Fruit fly (Drosophila melanogaster) whole organism, embryonic: ENCODE data around the gene Hip14.
A peak's percentile ranks its signal among the peaks of the same experiment; 100 is the strongest.

Experiments used
- Bdp1 ChIP-seq: fragments of 200-800 bp; sonication (Bioruptor generic); optimal IDR thresholded peaks from 3 replicates; lab custom pipeline; 2016; ENCODE audit warnings: missing biosample characterization, missing genetic modification characterization
- Bgb ChIP-seq: fragments of 200-800 bp; sonication (Bioruptor generic); IDR thresholded peaks from 2 replicates; pipeline ENCODE4 v1.3.6; 2022; ENCODE audit warnings: missing biosample characterization, missing genetic modification characterization; ENCODE audit not compliant: partially characterized antibody
- CG10979 ChIP-seq: fragments of 200-800 bp; sonication (Bioruptor generic); optimal IDR thresholded peaks from 2 replicates; lab custom pipeline; 2018; ENCODE audit warnings: missing biosample characterization, mild to moderate bottlenecking, missing genetic modification characterization, moderate library complexity
- CG11456 ChIP-seq: fragments of 200-800 bp; sonication (Bioruptor generic); IDR thresholded peaks from 3 replicates; pipeline ENCODE4 v1.3.6; 2022; ENCODE audit warnings: missing biosample characterization, missing genetic modification characterization
- CG1233 ChIP-seq: fragments of 200-800 bp; sonication (Bioruptor generic); optimal IDR thresholded peaks from 4 replicates; lab custom pipeline; 2018; ENCODE audit warnings: missing biosample characterization, mild to moderate bottlenecking, missing genetic modification characterization
- CG13287 ChIP-seq: fragments of 200-800 bp; sonication (Bioruptor generic); IDR thresholded peaks from 2 replicates; pipeline ENCODE4 v1.3.6; 2022; ENCODE audit warnings: missing biosample characterization, missing genetic modification characterization; ENCODE audit not compliant: partially characterized antibody
- CG16779 ChIP-seq: fragments of 200-800 bp; sonication (Bioruptor generic); IDR thresholded peaks from 2 replicates; pipeline ENCODE4 v1.3.6; 2022; ENCODE audit warnings: missing biosample characterization, missing genetic modification characterization
- CG16863 ChIP-seq: fragments of 200-800 bp; sonication (Bioruptor generic); optimal IDR thresholded peaks from 3 replicates; lab custom pipeline; 2016; ENCODE audit warnings: missing biosample characterization, missing genetic modification characterization
- CG17612 ChIP-seq: fragments of 200-800 bp; sonication (Bioruptor generic); IDR thresholded peaks from 2 replicates; pipeline ENCODE4 v1.3.6; 2022; ENCODE audit warnings: missing biosample characterization, missing genetic modification characterization
- CG2678 ChIP-seq: fragments of 200-800 bp; sonication (Bioruptor generic); optimal IDR thresholded peaks from 3 replicates; lab custom pipeline; 2019; ENCODE audit warnings: missing biosample characterization, mild to moderate bottlenecking, missing genetic modification characterization, moderate library complexity
- CG30403 ChIP-seq: fragments of 200-800 bp; sonication (Bioruptor generic); optimal IDR thresholded peaks from 3 replicates; lab custom pipeline; 2016; ENCODE audit warnings: missing biosample characterization, missing genetic modification characterization
- CG31224 ChIP-seq: fragments of 200-800 bp; sonication (Bioruptor generic); IDR thresholded peaks from 2 replicates; pipeline ENCODE4 v1.3.6; 2022; ENCODE audit warnings: missing biosample characterization, missing genetic modification characterization
- CG3281 ChIP-seq: fragments of 200-800 bp; sonication (Bioruptor generic); optimal IDR thresholded peaks from 3 replicates; lab custom pipeline; 2017; ENCODE audit warnings: missing biosample characterization, mild to moderate bottlenecking, missing genetic modification characterization
- CG5180 ChIP-seq: fragments of 200-800 bp; sonication (Bioruptor generic); optimal IDR thresholded peaks from 3 replicates; lab custom pipeline; 2017; ENCODE audit warnings: missing biosample characterization, missing genetic modification characterization, mild to moderate bottlenecking, moderate library complexity, missing genetic modification reagents
- CG6654 ChIP-seq: fragments of 200-800 bp; sonication (Bioruptor generic); optimal IDR thresholded peaks from 2 replicates; lab custom pipeline; 2017; ENCODE audit warnings: missing biosample characterization, mild to moderate bottlenecking, missing genetic modification characterization
- CG8388 ChIP-seq: fragments of 200-800 bp; sonication (Bioruptor generic); optimal IDR thresholded peaks from 2 replicates; lab custom pipeline; 2019; ENCODE audit warnings: missing biosample characterization, mild to moderate bottlenecking, missing genetic modification characterization, moderate library complexity
- CG9817 ChIP-seq: fragments of 200-800 bp; sonication (Bioruptor generic); optimal IDR thresholded peaks from 2 replicates; lab custom pipeline; 2018; ENCODE audit warnings: missing biosample characterization, mild to moderate bottlenecking, missing genetic modification characterization, moderate library complexity
- CoRest ChIP-seq: fragments of 200-800 bp; sonication (Bioruptor generic); optimal IDR thresholded peaks from 3 replicates; lab custom pipeline; 2018; ENCODE audit warnings: missing biosample characterization, mild to moderate bottlenecking, missing genetic modification characterization, moderate library complexity
- CrebB ChIP-seq: fragments of 200-800 bp; sonication (Bioruptor generic); optimal IDR thresholded peaks from 3 replicates; lab custom pipeline; 2018; ENCODE audit warnings: missing biosample characterization, mild to moderate bottlenecking, missing genetic modification characterization
- D19A ChIP-seq: fragments of 200-800 bp; optimal IDR thresholded peaks from 3 replicates; lab custom pipeline; 2019; ENCODE audit warnings: missing biosample characterization, mild to moderate bottlenecking, missing genetic modification characterization, moderate library complexity
- Deaf1 ChIP-seq: fragments of 200-800 bp; optimal IDR thresholded peaks from 3 replicates; lab custom pipeline; 2019; ENCODE audit warnings: missing biosample characterization, mild to moderate bottlenecking, missing genetic modification characterization, moderate library complexity
- Dfd ChIP-seq, 2 experiments: fragments of >200 bp; optimal IDR thresholded peaks; 2 replicates each; lab custom pipeline; 2017; ENCODE audit warnings: missing biosample characterization in 2 of 2, missing genetic modification characterization in 2 of 2
- Doc2 ChIP-seq: fragments of 200-800 bp; sonication (Bioruptor generic); IDR thresholded peaks from 2 replicates; pipeline ENCODE4 v1.3.6; 2022; ENCODE audit warnings: missing biosample characterization, missing genetic modification characterization
- Doc3 ChIP-seq: fragments of 200-800 bp; sonication (Bioruptor generic); IDR thresholded peaks from 3 replicates; pipeline ENCODE4 v1.3.6; 2022; ENCODE audit warnings: missing biosample characterization, missing genetic modification characterization; ENCODE audit not compliant: partially characterized antibody
- NK7.1 ChIP-seq: fragments of 200-800 bp; sonication (Bioruptor generic); optimal IDR thresholded peaks from 3 replicates; lab custom pipeline; 2016; ENCODE audit warnings: missing biosample characterization, missing genetic modification characterization
- Oli ChIP-seq: fragments of 200-800 bp; sonication (Bioruptor generic); optimal IDR thresholded peaks from 2 replicates; lab custom pipeline; 2018; ENCODE audit warnings: missing biosample characterization, mild to moderate bottlenecking, missing genetic modification characterization, moderate library complexity
- Optix ChIP-seq: fragments of 200-800 bp; sonication (Bioruptor generic); IDR thresholded peaks from 3 replicates; pipeline ENCODE4 v1.3.6; 2022; ENCODE audit warnings: missing biosample characterization, missing genetic modification characterization
- Rfx ChIP-seq: fragments of 200-800 bp; sonication (Bioruptor generic); IDR thresholded peaks from 2 replicates; pipeline ENCODE4 v1.3.6; 2022; ENCODE audit warnings: missing biosample characterization, missing genetic modification characterization
- Six4 ChIP-seq: fragments of 200-800 bp; sonication (Bioruptor generic); optimal IDR thresholded peaks from 2 replicates; lab custom pipeline; 2016; ENCODE audit warnings: missing biosample characterization, missing genetic modification characterization
- abd-A ChIP-seq: fragments of 200-800 bp; sonication (Bioruptor generic); optimal IDR thresholded peaks from 3 replicates; lab custom pipeline; 2019; ENCODE audit warnings: missing biosample characterization, mild to moderate bottlenecking, missing genetic modification characterization, moderate library complexity
- ato ChIP-seq: fragments of 200-800 bp; sonication (Bioruptor generic); IDR thresholded peaks from 2 replicates; pipeline ENCODE4 v1.3.6; 2022; ENCODE audit warnings: missing biosample characterization, missing genetic modification characterization; ENCODE audit not compliant: partially characterized antibody
- az2 ChIP-seq: fragments of 200-800 bp; sonication (Bioruptor generic); optimal IDR thresholded peaks from 3 replicates; lab custom pipeline; 2016; ENCODE audit warnings: missing biosample characterization, missing genetic modification characterization
- cato ChIP-seq: fragments of 200-800 bp; sonication (Bioruptor generic); optimal IDR thresholded peaks from 2 replicates; lab custom pipeline; 2016; ENCODE audit warnings: missing biosample characterization, missing genetic modification characterization, borderline replicate concordance
- cg ChIP-seq: fragments of 200-800 bp; sonication (Bioruptor generic); optimal IDR thresholded peaks from 3 replicates; lab custom pipeline; 2019; ENCODE audit warnings: missing biosample characterization, mild to moderate bottlenecking, missing genetic modification characterization, moderate library complexity
- chn ChIP-seq: fragments of 200-800 bp; sonication (Bioruptor generic); optimal IDR thresholded peaks from 2 replicates; lab custom pipeline; 2016; ENCODE audit warnings: missing biosample characterization, missing genetic modification characterization
- crc ChIP-seq: fragments of 200-800 bp; sonication (Bioruptor generic); optimal IDR thresholded peaks from 2 replicates; lab custom pipeline; 2016; ENCODE audit warnings: missing biosample characterization, missing genetic modification characterization
- danr ChIP-seq: fragments of 200-800 bp; sonication (Bioruptor generic); IDR thresholded peaks from 2 replicates; pipeline ENCODE4 v1.3.6; 2022; ENCODE audit warnings: missing biosample characterization, missing genetic modification characterization
- gro ChIP-seq: fragments of 200-800 bp; sonication (Bioruptor generic); optimal IDR thresholded peaks from 2 replicates; lab custom pipeline; 2016; ENCODE audit warnings: missing biosample characterization, missing genetic modification characterization
- insv ChIP-seq, 2 experiments: fragments of 200-800 bp; sonication (Bioruptor generic); optimal IDR thresholded peaks; 3 replicates each; lab custom pipeline; 2016 to 2018; ENCODE audit warnings: missing biosample characterization in 2 of 2, missing genetic modification characterization in 2 of 2
- jing ChIP-seq: fragments of 200-800 bp; sonication (Bioruptor generic); optimal IDR thresholded peaks from 2 replicates; lab custom pipeline; 2018; ENCODE audit warnings: missing biosample characterization, mild to moderate bottlenecking, missing genetic modification characterization
- ken ChIP-seq: fragments of 200-800 bp; sonication (Bioruptor generic); IDR thresholded peaks from 3 replicates; pipeline ENCODE4 v1.3.6; 2022; ENCODE audit warnings: missing biosample characterization, missing genetic modification characterization
- nerfin-2 ChIP-seq: fragments of 200-800 bp; sonication (Bioruptor generic); IDR thresholded peaks from 2 replicates; pipeline ENCODE4 v1.3.6; 2022; ENCODE audit warnings: missing biosample characterization, missing genetic modification characterization; ENCODE audit not compliant: partially characterized antibody
- p53 ChIP-seq: fragments of 200-800 bp; sonication (Bioruptor generic); optimal IDR thresholded peaks from 2 replicates; lab custom pipeline; 2016; ENCODE audit warnings: missing biosample characterization, missing genetic modification characterization
- pb ChIP-seq: fragments of 200-800 bp; sonication (Bioruptor generic); optimal IDR thresholded peaks from 3 replicates; lab custom pipeline; 2016; ENCODE audit warnings: missing biosample characterization, missing genetic modification characterization
- peb ChIP-seq: fragments of 200-800 bp; sonication (Bioruptor generic); IDR thresholded peaks from 2 replicates; pipeline ENCODE4 v1.3.6; 2022; ENCODE audit warnings: missing biosample characterization, missing genetic modification characterization
- pho ChIP-seq: fragments of 200-800 bp; sonication (Bioruptor generic); optimal IDR thresholded peaks from 2 replicates; lab custom pipeline; 2016; ENCODE audit warnings: missing biosample characterization, missing genetic modification characterization
- sima ChIP-seq: fragments of 200-800 bp; sonication (Bioruptor generic); optimal IDR thresholded peaks from 2 replicates; lab custom pipeline; 2016; ENCODE audit warnings: missing biosample characterization, missing genetic modification characterization
- sr ChIP-seq: fragments of 200-800 bp; sonication (Bioruptor generic); IDR thresholded peaks from 3 replicates; pipeline ENCODE4 v1.3.6; 2022; ENCODE audit warnings: missing biosample characterization, missing genetic modification characterization
- ttk ChIP-seq: fragments of 200-800 bp; sonication (Bioruptor generic); IDR thresholded peaks from 2 replicates; pipeline ENCODE4 v2.1.2; 2022; ENCODE audit warnings: missing biosample characterization, missing genetic modification characterization
- vnd ChIP-seq: fragments of 200-800 bp; sonication (Bioruptor generic); IDR thresholded peaks from 3 replicates; pipeline ENCODE4 v1.3.6; 2022; ENCODE audit warnings: missing biosample characterization, missing genetic modification characterization; ENCODE audit not compliant: partially characterized antibody

Hip14 gene

DNA sequence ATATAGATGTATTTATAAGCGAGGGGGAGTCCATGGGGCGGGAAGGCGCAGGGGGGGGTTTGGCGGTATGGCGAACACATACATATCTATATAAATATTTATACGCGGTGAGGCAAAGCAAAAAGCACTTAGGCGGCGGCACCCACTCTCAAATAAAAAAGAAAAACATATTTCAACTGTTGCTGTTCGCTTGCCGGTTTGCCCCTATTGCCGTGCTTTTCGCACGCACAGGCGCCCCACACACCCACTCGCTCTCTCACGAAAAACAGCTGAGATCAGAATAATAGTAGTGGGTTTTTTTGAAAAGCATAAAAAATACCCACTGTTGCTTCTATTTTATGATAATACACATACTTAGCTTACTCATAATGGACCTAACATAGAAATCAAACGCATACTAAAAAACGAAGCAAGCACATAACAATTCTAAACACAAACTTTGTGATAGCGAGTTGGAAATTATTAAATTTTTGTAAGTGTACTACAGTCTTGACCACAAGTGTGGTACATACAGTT lies 13.2 kb downstream of the Hip14 start (continued):
- TF ChIP-seq crc (peak; percentile 67), CG6654 (GFP tag; lab: Kevin White, UChicago) (peak; percentile 35), Six4 (GFP tag; lab: Kevin White, UChicago) (no peak), Doc2 (GFP tag; lab: Robert Waterston, UW) (no peak), sr (GFP tag; lab: Robert Waterston, UW) (peak; percentile 97), az2 (GFP tag; lab: Kevin White, UChicago) (peak; percentile 60), CG8388 (GFP tag; lab: Kevin White, UChicago) (peak; percentile 49), CG9817 (peak; percentile 89), vnd (GFP tag; lab: Robert Waterston, UW) (no peak), CG16863 (GFP tag; lab: Kevin White, UChicago) (peak; percentile 52), CG16779 (GFP tag; lab: Robert Waterston, UW) (no peak), Rfx (peak; percentile 83), ttk (GFP tag; lab: Robert Waterston, UW) (no peak), ato (no peak), CG31224 (GFP tag; lab: Robert Waterston, UW) (peak; percentile 50; the same call in 1 of the 2 replicates), CG11456 (GFP tag; lab: Robert Waterston, UW) (no peak; the same call in 2 of the 3 replicates), Bdp1 (peak; percentile 4), cato (peak; percentile 19), CG5180 (peak; percentile 35), CG10979 (peak; percentile 10), peb (GFP tag; lab: Robert Waterston, UW) (no peak; the same call in 1 of the 2 replicates), cg (GFP tag; lab: Kevin White, UChicago) (peak; percentile 34), Doc3 (no peak), pho (GFP tag; lab: Kevin White, UChicago) (peak; percentile 83), chn (peak; percentile 40), NK7.1 (GFP tag; lab: Kevin White, UChicago) (peak; percentile 72), p53 (GFP tag; lab: Kevin White, UChicago) (no peak), danr (GFP tag; lab: Robert Waterston, UW) (peak; percentile 61; the same call in 1 of the 2 replicates), Deaf1 (tag; lab: Kevin White, UChicago) (peak; percentile 52), Optix (GFP tag; lab: Robert Waterston, UW) (no peak), CG3281 (GFP tag; lab: Kevin White, UChicago) (peak; percentile 90), nerfin-2 (no peak), CG30403 (GFP tag; lab: Kevin White, UChicago) (peak; percentile 83), CG1233 (GFP tag; lab: Kevin White, UChicago) (peak; percentile 75), CG2678 (tag; lab: Kevin White, UChicago) (peak; percentile 92), sima (peak; percentile 48), insv (GFP tag; optimal IDR thresholded peaks at IDR 0.05; lab: Kevin White, UChicago) (peak in 1 of 2 experiments; percentile 45), CrebB (tag; lab: Kevin White, UChicago) (peak; percentile 72), Oli (tag; lab: Kevin White, UChicago) (peak; percentile 81), ken (GFP tag; lab: Robert Waterston, UW) (no peak), CoRest (peak; percentile 83), Bgb (GFP tag; lab: Robert Waterston, UW) (peak; percentile 44; the same call in 1 of the 2 replicates), abd-A (tag; lab: Kevin White, UChicago) (peak; percentile 94), jing (GFP tag; lab: Kevin White, UChicago) (peak; percentile 45), pb (GFP tag; lab: Kevin White, UChicago) (peak; percentile 60), D19A (tag; lab: Kevin White, UChicago) (peak; percentile 34), gro (GFP tag; lab: Kevin White, UChicago) (peak; percentile 90), CG17612 (GFP tag; lab: Robert Waterston, UW) (peak; percentile 48; the same call in 1 of the 2 replicates), CG13287 (no peak), Dfd (GFP tag; optimal IDR thresholded peaks at IDR 0.05; lab: Kevin White, UChicago) (no peak)
